Worm (Caenorhabditis elegans) whole organism, late embryonic: Measurements from ENCODE around the gene C39E9.8.

Experiments used
- ceh-31 ChIP-seq: sonication (generic microtip); optimal IDR thresholded peaks from 2 replicates; lab custom pipeline; 2016; ENCODE audit warnings: missing genetic modification characterization, missing compliant biosample characterization
- ceh-45 ChIP-seq: fragments of 200-800 bp; sonication (Bioruptor generic); IDR thresholded peaks from 2 replicates; pipeline ENCODE4 v1.3.6; 2022; ENCODE audit warnings: missing genetic modification reagents, missing genetic modification characterization, missing compliant biosample characterization
- pha-4 ChIP-seq: fragments of 150-350 bp; optimal IDR thresholded peaks from 2 replicates; lab custom pipeline; 2018; ENCODE audit warnings: missing biosample characterization, missing genetic modification reagents, missing genetic modification characterization
- tbx-2 ChIP-seq: sonication (generic microtip); optimal IDR thresholded peaks from 2 replicates; lab custom pipeline; 2016; ENCODE audit warnings: missing genetic modification characterization, missing compliant biosample characterization
- unc-86 ChIP-seq: sonication (generic microtip); optimal IDR thresholded peaks from 2 replicates; lab custom pipeline; 2016; ENCODE audit warnings: missing genetic modification characterization, missing compliant biosample characterization

- TF ChIP-seq pha-4 (tag; lab: Kevin White, UChicago) = no peak
- no peak for TF ChIP-seq unc-86 (tag; lab: Kevin White, UChicago)
- no peak for TF ChIP-seq ceh-45 (GFP tag; lab: Robert Waterston, UW)
- TF ChIP-seq ceh-31 (tag; lab: Kevin White, UChicago) = no peak
- no peak for TF ChIP-seq tbx-2
Measured at ce11 chrIV:13109751-13110150, 30.5 kb downstream of the C39E9.8 start, which contains the start of gene best-1.
